Fruit fly (Drosophila melanogaster): ENCODE measurements around the gene SclB.

- TF ChIP-seq Hr39 (GFP tag; optimal IDR thresholded peaks at IDR 0.05): no peak
- TF ChIP-seq Sox102F (GFP tag; optimal IDR thresholded peaks at IDR 0.05): no peak
- TF ChIP-seq Blimp-1 (GFP tag; optimal IDR thresholded peaks at IDR 0.05): no peak
- TF ChIP-seq Lpt (GFP tag; optimal IDR thresholded peaks at IDR 0.05): no peak
- no peak for TF ChIP-seq fd59A (GFP tag; optimal IDR thresholded peaks at IDR 0.05)
- no peak for TF ChIP-seq achi (GFP tag; optimal IDR thresholded peaks at IDR 0.05)
- TF ChIP-seq CG8632 (GFP tag; optimal IDR thresholded peaks at IDR 0.05): no peak
- no peak for TF ChIP-seq Ets21C (GFP tag; optimal IDR thresholded peaks at IDR 0.05)
- TF ChIP-seq Sox15 (GFP tag; optimal IDR thresholded peaks at IDR 0.05): no peak
- no peak for TF ChIP-seq cyc (GFP tag; optimal IDR thresholded peaks at IDR 0.05)
- no peak for TF ChIP-seq Eip93F (GFP tag; optimal IDR thresholded peaks at IDR 0.05)
- TF ChIP-seq CG8319 (GFP tag; optimal IDR thresholded peaks at IDR 0.05): no peak
Observed at dm6 chr2L:16799496-16799895, 38.3 kb upstream of the SclB start.
